Worm (Caenorhabditis elegans) whole organism, midembryonic: ENCODE measurements around the gene cbn-1.

Source experiments
- T22C8.4 ChIP-seq: fragments of 200-800 bp; sonication (Bioruptor generic); IDR thresholded peaks from 2 replicates; pipeline ENCODE4 v1.3.6; 2022; ENCODE audit warnings: missing genetic modification characterization, missing compliant biosample characterization
- cog-1 ChIP-seq: sonication (generic microtip); optimal IDR thresholded peaks from 2 replicates; lab custom pipeline; 2016; ENCODE audit warnings: missing genetic modification characterization, missing compliant biosample characterization
- flt-1 ChIP-seq: fragments of 200-800 bp; sonication (Bioruptor generic); IDR thresholded peaks from 2 replicates; pipeline ENCODE4 v1.3.6; 2022; ENCODE audit warnings: missing genetic modification characterization, missing compliant biosample characterization
- klf-2 ChIP-seq: fragments of 200-800 bp; sonication (Bioruptor generic); conservative IDR thresholded peaks from 2 replicates; pipeline ENCODE4 v1.3.6; 2022; ENCODE audit warnings: missing genetic modification reagents, missing genetic modification characterization, missing compliant biosample characterization
- med-1 ChIP-seq: sonication (generic microtip); optimal IDR thresholded peaks from 2 replicates; lab custom pipeline; 2017; ENCODE audit warnings: missing genetic modification characterization, mild to moderate bottlenecking, missing compliant biosample characterization, antibody characterized with exemption, missing genetic modification reagents; ENCODE audit not compliant: insufficient read depth
- ref-1 ChIP-seq: fragments of 200-800 bp; sonication (Bioruptor generic); conservative IDR thresholded peaks from 2 replicates; pipeline ENCODE4 v1.3.6; 2022; ENCODE audit warnings: missing genetic modification reagents, missing genetic modification characterization, missing compliant biosample characterization
- tab-1 ChIP-seq: fragments of 200-800 bp; sonication (Bioruptor generic); IDR thresholded peaks from 2 replicates; pipeline ENCODE4 v1.3.6; 2022; ENCODE audit warnings: missing genetic modification characterization, missing compliant biosample characterization
- ztf-23 ChIP-seq: fragments of 200-800 bp; sonication (Bioruptor generic); IDR thresholded peaks from 2 replicates; pipeline ENCODE4 v1.3.6; 2022; ENCODE audit warnings: missing genetic modification reagents, missing genetic modification characterization, missing compliant biosample characterization
- ztf-29 ChIP-seq: fragments of 200-800 bp; sonication (Bioruptor generic); IDR thresholded peaks from 2 replicates; pipeline ENCODE4 v1.3.6; 2022; ENCODE audit warnings: missing genetic modification reagents, missing genetic modification characterization, missing compliant biosample characterization

Gene cbn-1

ce11 chrII:332419-332818 lies at the start of gene cbn-1:
Gene cbn-1, minus strand, starts transcription at chrII:332519.
- TF ChIP-seq klf-2 (no peak), ztf-29 (GFP tag; lab: Robert Waterston, UW) (no peak), cog-1 (tag; lab: Kevin White, UChicago) (no peak), T22C8.4 (no peak), ref-1 (GFP tag; lab: Robert Waterston, UW) (no peak), flt-1 (GFP tag; lab: Robert Waterston, UW) (no peak), tab-1 (GFP tag; lab: Robert Waterston, UW) (no peak), med-1 (GFP tag; lab: Kevin White, UChicago) (no peak), ztf-23 (GFP tag; lab: Robert Waterston, UW) (no peak)

DNA sequence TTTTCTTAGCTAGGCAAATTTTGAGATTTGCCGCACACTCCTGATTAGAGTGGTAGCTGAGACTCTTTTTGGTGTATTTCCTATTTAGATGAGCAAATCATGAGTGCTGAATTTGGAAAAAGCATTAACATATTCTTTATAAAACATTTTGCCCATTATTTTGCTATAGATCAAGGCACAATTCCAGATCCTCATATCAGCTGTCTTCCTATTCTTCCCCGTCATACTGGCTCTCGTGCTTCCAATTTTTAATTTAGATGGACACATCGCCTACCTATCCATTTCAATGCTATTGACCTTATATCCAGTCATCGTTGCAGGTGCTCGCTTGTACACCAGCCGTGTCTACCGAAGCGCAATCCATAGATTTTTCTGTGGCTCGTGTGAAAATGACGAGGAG lies 47.6 kb upstream of the cbn-1 start, which contains the start of gene C03H5.7:
TSS of gene C03H5.7 (plus strand) at position 301 of the 400 bp plus-strand sequence.
- TF ChIP-seq cog-1 (tag; lab: Kevin White, UChicago), result no peak
- no peak for TF ChIP-seq med-1 (GFP tag; lab: Kevin White, UChicago)
- no peak for TF ChIP-seq ztf-23 (GFP tag; lab: Robert Waterston, UW)
- no peak for TF ChIP-seq tab-1 (GFP tag; lab: Robert Waterston, UW)
- no peak for TF ChIP-seq klf-2
- TF ChIP-seq T22C8.4, result no peak
- no peak for TF ChIP-seq ref-1 (GFP tag; lab: Robert Waterston, UW)
- no peak for TF ChIP-seq ztf-29 (GFP tag; lab: Robert Waterston, UW)
- no peak for TF ChIP-seq flt-1 (GFP tag; lab: Robert Waterston, UW)

- TF ChIP-seq flt-1 (GFP tag; lab: Robert Waterston, UW), result no peak
- no peak for TF ChIP-seq med-1 (GFP tag; lab: Kevin White, UChicago)
- no peak for TF ChIP-seq ztf-23 (GFP tag; lab: Robert Waterston, UW)
- no peak for TF ChIP-seq cog-1 (tag; lab: Kevin White, UChicago)
- TF ChIP-seq T22C8.4, result no peak
- TF ChIP-seq tab-1 (GFP tag; lab: Robert Waterston, UW), result no peak
- TF ChIP-seq klf-2, result no peak
- no peak for TF ChIP-seq ref-1 (GFP tag; lab: Robert Waterston, UW)
- TF ChIP-seq ztf-29 (GFP tag; lab: Robert Waterston, UW), result no peak
These were observed 46.0 kb upstream of the cbn-1 start, which contains the start of gene C03H5.9 for ce11 chrII:378351-378750. Gene C03H5.9, plus strand, starts transcription at chrII:378651.

- TF ChIP-seq ztf-29 (GFP tag; lab: Robert Waterston, UW) (no peak), cog-1 (tag; lab: Kevin White, UChicago) (no peak), ref-1 (GFP tag; lab: Robert Waterston, UW) (no peak), tab-1 (GFP tag; lab: Robert Waterston, UW) (no peak), T22C8.4 (no peak), flt-1 (GFP tag; lab: Robert Waterston, UW) (no peak), ztf-23 (GFP tag; lab: Robert Waterston, UW) (no peak), med-1 (GFP tag; lab: Kevin White, UChicago) (no peak), klf-2 (no peak)
These were observed 42.6 kb upstream of the cbn-1 start, which contains the start of gene C03H5.4 for ce11 chrII:374950-375349. Gene C03H5.4, plus strand, starts transcription at chrII:375250.

ce11 chrII:372235-372634 lies 39.9 kb upstream of the cbn-1 start:
- no peak for TF ChIP-seq flt-1 (GFP tag; lab: Robert Waterston, UW)
- TF ChIP-seq T22C8.4, result no peak
- TF ChIP-seq cog-1 (tag; lab: Kevin White, UChicago), result no peak
- no peak for TF ChIP-seq med-1 (GFP tag; lab: Kevin White, UChicago)
- no peak for TF ChIP-seq tab-1 (GFP tag; lab: Robert Waterston, UW)
- TF ChIP-seq ztf-29 (GFP tag; lab: Robert Waterston, UW), result no peak
- no peak for TF ChIP-seq ztf-23 (GFP tag; lab: Robert Waterston, UW)

DNA sequence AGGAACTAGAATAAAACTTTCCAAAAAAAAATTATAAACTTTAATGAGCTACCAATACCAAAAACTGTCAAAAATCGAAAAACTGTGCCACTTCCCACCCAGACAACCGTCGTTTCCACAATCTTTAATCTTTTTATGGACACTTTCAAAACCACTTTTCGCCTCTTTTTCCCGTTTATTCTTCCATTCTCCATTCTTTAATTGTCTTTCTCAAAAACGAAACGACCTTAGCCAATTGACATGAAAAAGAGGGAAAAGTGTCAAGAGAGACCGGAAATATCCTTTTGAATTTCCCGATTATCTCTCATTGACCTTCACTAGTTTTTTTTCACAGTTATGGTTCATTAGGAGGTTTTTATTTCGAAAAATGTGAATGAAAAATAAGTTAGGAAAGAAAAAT lies 39.2 kb upstream of the cbn-1 start:
- no peak for TF ChIP-seq cog-1 (tag; lab: Kevin White, UChicago)
- TF ChIP-seq klf-2, result no peak
- no peak for TF ChIP-seq ztf-29 (GFP tag; lab: Robert Waterston, UW)
- no peak for TF ChIP-seq ztf-23 (GFP tag; lab: Robert Waterston, UW)
- no peak for TF ChIP-seq med-1 (GFP tag; lab: Kevin White, UChicago)
- TF ChIP-seq T22C8.4, result no peak
- no peak for TF ChIP-seq flt-1 (GFP tag; lab: Robert Waterston, UW)
- no peak for TF ChIP-seq ref-1 (GFP tag; lab: Robert Waterston, UW)
- no peak for TF ChIP-seq tab-1 (GFP tag; lab: Robert Waterston, UW)

DNA sequence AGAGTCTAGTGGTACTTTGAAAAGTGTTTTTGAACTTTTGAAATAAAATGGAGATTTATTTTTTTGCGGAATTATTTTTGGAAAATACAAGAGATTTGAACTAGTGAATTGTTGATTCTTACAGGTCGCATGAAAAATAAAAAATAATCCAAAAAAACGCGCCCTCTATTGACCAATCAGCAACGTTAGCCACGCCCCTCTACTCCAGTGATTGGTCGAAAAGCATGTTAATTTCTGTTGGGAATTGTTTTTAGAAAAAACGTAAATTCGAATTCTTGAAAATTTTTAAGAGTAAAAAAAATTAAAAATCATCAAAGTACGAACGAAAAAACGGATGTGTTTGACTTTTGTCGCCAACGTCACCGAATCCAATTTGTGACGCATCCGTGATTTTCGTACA lies 38.1 kb upstream of the cbn-1 start:
- TF ChIP-seq flt-1 (GFP tag; lab: Robert Waterston, UW), result no peak
- no peak for TF ChIP-seq T22C8.4
- TF ChIP-seq klf-2, result no peak
- no peak for TF ChIP-seq ref-1 (GFP tag; lab: Robert Waterston, UW)
- no peak for TF ChIP-seq tab-1 (GFP tag; lab: Robert Waterston, UW)
- no peak for TF ChIP-seq med-1 (GFP tag; lab: Kevin White, UChicago)
- no peak for TF ChIP-seq ztf-23 (GFP tag; lab: Robert Waterston, UW)
- no peak for TF ChIP-seq ztf-29 (GFP tag; lab: Robert Waterston, UW)

- no peak for TF ChIP-seq flt-1 (GFP tag; lab: Robert Waterston, UW)
- no peak for TF ChIP-seq ref-1 (GFP tag; lab: Robert Waterston, UW)
- no peak for TF ChIP-seq med-1 (GFP tag; lab: Kevin White, UChicago)
- TF ChIP-seq cog-1 (tag; lab: Kevin White, UChicago), result no peak
- TF ChIP-seq klf-2, result no peak
- TF ChIP-seq T22C8.4, result no peak
- TF ChIP-seq ztf-23 (GFP tag; lab: Robert Waterston, UW), result no peak
- TF ChIP-seq ztf-29 (GFP tag; lab: Robert Waterston, UW), result no peak
- no peak for TF ChIP-seq tab-1 (GFP tag; lab: Robert Waterston, UW)
These were observed 35.1 kb upstream of the cbn-1 start, which contains the start of gene ptr-3 for ce11 chrII:367455-367854. Gene ptr-3, minus strand, starts transcription at chrII:367555.

ce11 chrII:356969-357368 lies 24.6 kb upstream of the cbn-1 start, which contains the start of gene dmsr-4:
Gene dmsr-4, minus strand, starts transcription at chrII:357069.
- no peak for TF ChIP-seq ref-1 (GFP tag; lab: Robert Waterston, UW)
- no peak for TF ChIP-seq ztf-23 (GFP tag; lab: Robert Waterston, UW)
- no peak for TF ChIP-seq med-1 (GFP tag; lab: Kevin White, UChicago)
- TF ChIP-seq tab-1 (GFP tag; lab: Robert Waterston, UW), result no peak
- no peak for TF ChIP-seq cog-1 (tag; lab: Kevin White, UChicago)
- TF ChIP-seq ztf-29 (GFP tag; lab: Robert Waterston, UW), result no peak
- TF ChIP-seq klf-2, result no peak
- TF ChIP-seq flt-1 (GFP tag; lab: Robert Waterston, UW), result no peak
- no peak for TF ChIP-seq T22C8.4
